Fruit fly (Drosophila melanogaster) whole organism: ENCODE measurements around the gene CG5104.

Experiments used
- CG8478 ChIP-seq: fragments of >200 bp; optimal IDR thresholded peaks from 2 replicates; lab custom pipeline; 2018; ENCODE audit warnings: inconsistent platforms
- Dll ChIP-seq: fragments of >200 bp; optimal IDR thresholded peaks from 2 replicates; lab custom pipeline; 2017
- EcR ChIP-seq, 2 experiments: fragments of >200 bp; optimal IDR thresholded peaks; 2 replicates each; lab custom pipeline; 2017; ENCODE audit warnings: missing biosample characterization in 2 of 2, missing genetic modification characterization in 2 of 2, missing genetic modification reagents in 2 of 2
- pan ChIP-seq: fragments of >200 bp; optimal IDR thresholded peaks from 2 replicates; lab custom pipeline; 2017
- psq ChIP-seq: fragments of >200 bp; optimal IDR thresholded peaks from 2 replicates; lab custom pipeline; 2017
- usp ChIP-seq: fragments of >200 bp; optimal IDR thresholded peaks from 2 replicates; lab custom pipeline; 2017; ENCODE audit warnings: missing biosample characterization, missing genetic modification characterization, mixed read lengths

The CG5104 gene

dm6 chr3L:20511499-20512108 lies 9.2 kb upstream of the CG5104 start:
- TF ChIP-seq pan (lab: Kevin White, UChicago) (no peak), CG8478 (no peak), usp (no peak), Dll (no peak), psq (no peak), EcR (GFP tag; optimal IDR thresholded peaks at IDR 0.05; lab: Kevin White, UChicago) (no peak)

dm6 chr3L:20514101-20514500 lies 6.7 kb upstream of the CG5104 start:
- TF ChIP-seq psq (no peak), EcR (GFP tag; optimal IDR thresholded peaks at IDR 0.05; lab: Kevin White, UChicago) (no peak), Dll (no peak), CG8478 (no peak), usp (no peak), pan (lab: Kevin White, UChicago) (no peak)

- TF ChIP-seq EcR (GFP tag; optimal IDR thresholded peaks at IDR 0.05; lab: Kevin White, UChicago) (no peak), Dll (no peak), pan (lab: Kevin White, UChicago) (no peak), CG8478 (no peak), usp (no peak), psq (no peak)
These were observed 4.2 kb upstream of the CG5104 start for dm6 chr3L:20516519-20517178.

DNA sequence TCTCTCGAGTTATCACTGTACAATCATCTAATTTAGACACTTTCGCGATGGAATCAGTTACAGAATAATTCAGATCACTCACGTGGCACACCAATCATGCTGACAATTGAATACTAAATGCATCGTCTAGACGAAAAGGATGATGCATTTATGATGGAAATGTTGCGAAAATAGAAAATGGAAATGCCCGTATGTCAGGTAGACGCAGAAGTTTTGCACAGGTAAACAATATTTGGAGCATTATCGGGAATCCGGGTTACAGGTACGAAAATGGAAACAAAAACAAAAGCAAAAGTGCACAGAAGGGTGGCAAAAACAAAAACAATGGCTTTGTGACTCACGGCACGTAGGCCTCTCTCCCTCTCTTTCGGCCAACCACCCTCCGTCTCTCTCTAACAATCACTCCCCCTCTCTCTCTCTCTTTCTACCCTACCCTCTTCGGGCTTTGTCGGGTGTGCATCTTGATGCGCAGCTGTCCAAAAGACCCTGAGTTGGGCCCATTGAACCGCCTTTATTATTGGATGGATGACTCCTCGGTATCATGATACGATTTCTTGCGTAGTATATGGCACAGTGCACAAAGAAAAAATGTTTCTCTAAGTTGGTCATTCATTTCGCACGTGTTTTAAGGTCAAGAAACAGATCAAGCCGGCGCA lies 3.5 kb upstream of the CG5104 start:
- TF ChIP-seq pan (lab: Kevin White, UChicago) (no peak), EcR (GFP tag; optimal IDR thresholded peaks at IDR 0.05; lab: Kevin White, UChicago) (peak; percentile 60 to 78), psq (no peak), Dll (no peak), CG8478 (no peak)

dm6 chr3L:20517897-20518804 lies 2.7 kb upstream of the CG5104 start:
- peak; percentile 55 for TF ChIP-seq psq
- TF ChIP-seq CG8478: no peak
- no peak for TF ChIP-seq pan (lab: Kevin White, UChicago)
- TF ChIP-seq EcR (GFP tag; optimal IDR thresholded peaks at IDR 0.05; lab: Kevin White, UChicago): peak in 1 of 2 experiments; percentile 8

DNA sequence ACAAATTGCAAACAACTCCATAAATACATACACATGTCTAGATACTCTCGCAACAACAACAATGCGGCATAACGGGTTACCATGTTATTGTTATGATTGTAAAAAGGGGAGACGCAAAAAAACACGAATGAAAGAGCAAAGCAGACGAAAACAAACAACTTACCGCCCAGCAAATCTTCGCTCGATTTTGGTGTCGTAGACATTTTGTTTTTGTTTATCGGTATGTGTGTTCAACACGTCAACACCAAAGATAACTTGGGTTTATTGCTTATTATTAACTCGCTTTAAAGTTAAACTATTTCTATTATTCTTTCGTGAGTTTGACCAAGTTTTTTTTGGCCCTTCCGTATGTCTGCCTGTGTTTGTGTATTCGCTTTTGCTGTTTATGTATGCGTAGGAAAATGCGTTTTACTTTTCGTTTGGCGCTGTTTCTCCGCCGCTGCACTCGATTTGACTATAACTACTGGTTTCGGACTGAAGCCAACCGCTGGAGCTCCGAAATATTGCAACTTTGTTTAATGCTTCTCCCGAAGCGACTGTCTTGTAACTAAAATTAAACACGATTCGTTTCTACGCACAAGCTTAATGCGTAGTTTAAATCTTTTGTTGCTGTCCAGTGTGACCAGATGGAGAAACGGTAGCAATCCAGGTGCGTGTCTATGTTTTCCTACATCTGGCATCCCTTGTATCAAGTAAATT lies 1.9 kb upstream of the CG5104 start, which contains the start of gene BNIP3:
Gene BNIP3, minus strand, starts transcription at position 589 of the 699 bp plus-strand sequence.
- TF ChIP-seq psq: no peak
- no peak for TF ChIP-seq EcR (GFP tag; optimal IDR thresholded peaks at IDR 0.05; lab: Kevin White, UChicago)
- no peak for TF ChIP-seq pan (lab: Kevin White, UChicago)
- TF ChIP-seq CG8478: no peak
- no peak for TF ChIP-seq usp
- no peak for TF ChIP-seq Dll

dm6 chr3L:20524409-20525010 lies 3.7 kb downstream of the CG5104 start:
- TF ChIP-seq usp: no peak
- TF ChIP-seq pan (lab: Kevin White, UChicago): no peak

DNA sequence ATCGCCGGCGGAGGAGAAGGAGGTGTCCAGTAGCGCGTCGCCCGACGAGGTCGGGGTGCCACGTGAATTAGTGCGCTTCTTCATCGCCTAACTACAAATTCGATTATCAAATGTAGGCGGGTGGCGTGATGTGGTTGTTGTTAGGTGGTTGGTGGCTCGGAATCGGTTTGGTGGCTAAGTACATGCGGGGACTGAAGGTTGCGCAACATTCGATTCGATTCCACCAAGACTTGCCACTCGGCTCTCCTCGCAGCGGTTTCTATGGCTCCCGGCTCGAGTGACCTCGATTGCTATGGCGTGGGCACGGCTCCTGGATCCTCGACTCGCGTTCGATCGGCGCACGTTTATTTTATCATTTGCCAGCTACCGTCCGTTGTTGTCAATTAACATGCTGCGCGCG lies 4.9 kb downstream of the CG5104 start:
- TF ChIP-seq usp (no peak), EcR (GFP tag; optimal IDR thresholded peaks at IDR 0.05; lab: Kevin White, UChicago) (no peak)

- TF ChIP-seq CG8478 (no peak), Dll (no peak), EcR (GFP tag; optimal IDR thresholded peaks at IDR 0.05; lab: Kevin White, UChicago) (no peak), psq (no peak), pan (lab: Kevin White, UChicago) (no peak), usp (no peak)
These were observed 5.2 kb downstream of the CG5104 start, which contains the start of gene Pss for dm6 chr3L:20526143-20526195. Pss (minus strand) TSS chr3L:20526174.

DNA sequence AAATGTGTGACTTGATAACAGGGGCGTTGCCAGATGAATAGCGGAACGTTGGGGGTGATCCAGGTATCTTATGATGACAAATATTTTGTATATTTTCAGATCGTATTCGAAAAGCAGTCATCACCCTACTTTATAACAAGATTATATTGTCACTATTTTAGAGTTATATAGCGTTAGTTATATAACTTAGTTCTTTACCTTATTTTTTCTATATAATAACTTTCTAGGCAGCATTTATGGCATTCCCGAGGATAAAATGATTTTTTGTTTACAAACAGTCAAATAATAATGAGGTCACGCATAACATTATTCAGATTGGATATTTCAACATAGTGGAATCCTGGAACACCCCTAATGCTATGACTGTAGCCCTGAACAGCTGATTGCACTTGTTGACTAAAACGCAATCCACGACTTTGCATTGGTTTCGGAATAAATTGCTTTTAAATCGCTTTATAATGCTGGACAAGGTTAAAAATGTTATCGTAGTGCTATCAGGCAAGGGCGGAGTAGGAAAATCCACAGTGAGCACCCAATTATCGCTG lies 5.5 kb downstream of the CG5104 start, which contains the start of gene Nubp2:
Gene Nubp2, plus strand, starts transcription at position 381 of the 545 bp plus-strand sequence.
- TF ChIP-seq psq: no peak
- no peak for TF ChIP-seq CG8478
- no peak for TF ChIP-seq pan (lab: Kevin White, UChicago)
- TF ChIP-seq Dll: no peak

- TF ChIP-seq pan (lab: Kevin White, UChicago): no peak
- no peak for TF ChIP-seq usp
- TF ChIP-seq CG8478: no peak
- TF ChIP-seq psq: no peak
- no peak for TF ChIP-seq EcR (GFP tag; optimal IDR thresholded peaks at IDR 0.05; lab: Kevin White, UChicago)
These were observed 9.1 kb downstream of the CG5104 start for dm6 chr3L:20529918-20530317.
